Worm (Caenorhabditis elegans) whole organism, young adult: ENCODE measurements around the gene T04H1.13.

Experiments used
- B0035.1 ChIP-seq: sonication (generic microtip); optimal IDR thresholded peaks from 2 replicates; lab custom pipeline; 2016; ENCODE audit warnings: missing genetic modification characterization, mild to moderate bottlenecking, missing compliant biosample characterization, missing genotype, missing genetic modification reagents
- C17E4.6 ChIP-seq: fragments of 200-800 bp; sonication (Bioruptor generic); IDR thresholded peaks from 2 replicates; pipeline ENCODE4 v1.3.6; 2022; ENCODE audit warnings: missing genetic modification reagents, missing genetic modification characterization, missing compliant biosample characterization
- F10E7.11 ChIP-seq: sonication (generic microtip); optimal IDR thresholded peaks from 2 replicates; lab custom pipeline; 2017; ENCODE audit warnings: mild to moderate bottlenecking, missing genetic modification characterization, moderate library complexity, missing compliant biosample characterization
- F22D6.2 ChIP-seq: sonication (generic microtip); optimal IDR thresholded peaks from 2 replicates; lab custom pipeline; 2016; ENCODE audit warnings: mild to moderate bottlenecking, missing genetic modification characterization, missing compliant biosample characterization
- F33H1.4 ChIP-seq: fragments of 200-800 bp; sonication (Bioruptor generic); IDR thresholded peaks from 2 replicates; pipeline ENCODE4 v1.3.6; 2022; ENCODE audit warnings: missing genetic modification reagents, missing genetic modification characterization, missing compliant biosample characterization
- F49E8.2 ChIP-seq: sonication (generic microtip); optimal IDR thresholded peaks from 3 replicates; lab custom pipeline; 2017; ENCODE audit warnings: missing genetic modification characterization, mild to moderate bottlenecking, missing compliant biosample characterization, antibody characterized with exemption, moderate library complexity; ENCODE audit not compliant: insufficient read depth
- F57C9.4 ChIP-seq: sonication (generic microtip); optimal IDR thresholded peaks from 2 replicates; lab custom pipeline; 2017; ENCODE audit warnings: mild to moderate bottlenecking, missing genetic modification characterization, missing compliant biosample characterization
- K11D2.4 ChIP-seq: fragments of 200-800 bp; sonication (Bioruptor generic); IDR thresholded peaks from 2 replicates; pipeline ENCODE4 v1.3.6; 2022; ENCODE audit warnings: missing genetic modification reagents, missing genetic modification characterization, missing compliant biosample characterization
- T26A5.8 ChIP-seq: sonication (generic microtip); optimal IDR thresholded peaks from 2 replicates; lab custom pipeline; 2016; ENCODE audit warnings: missing genetic modification characterization, missing compliant biosample characterization
- Y53F4B.3 ChIP-seq: fragments of 200-800 bp; sonication (Bioruptor generic); IDR thresholded peaks from 2 replicates; pipeline ENCODE4 v1.3.6; 2022; ENCODE audit warnings: missing genetic modification reagents, missing genetic modification characterization, missing compliant biosample characterization
- Y53G8AR.9 ChIP-seq: fragments of 200-800 bp; sonication (Bioruptor generic); conservative IDR thresholded peaks from 2 replicates; pipeline ENCODE4 v1.3.6; 2022; ENCODE audit warnings: missing genetic modification reagents, missing genetic modification characterization, missing compliant biosample characterization
- Y79H2A.3 ChIP-seq: fragments of 200-800 bp; sonication (Bioruptor generic); conservative IDR thresholded peaks from 2 replicates; pipeline ENCODE4 v1.3.6; 2022; ENCODE audit warnings: missing genetic modification reagents, missing genetic modification characterization, missing compliant biosample characterization
- Y95B8A.8 ChIP-seq: fragments of 200-800 bp; sonication (Bioruptor generic); IDR thresholded peaks from 2 replicates; pipeline ENCODE4 v1.3.6; 2022; ENCODE audit warnings: missing genetic modification reagents, missing genetic modification characterization, missing compliant biosample characterization
- ama-1 ChIP-seq, 3 experiments: fragments of 150-350 bp in 1 of 3; sonication (generic microtip) in 2 of 3; optimal IDR thresholded peaks; 2 replicates each; lab custom pipeline; 2014 to 2018; ENCODE audit warnings: missing biosample characterization in 2 of 3, missing genetic modification characterization in 2 of 3, missing genetic modification reagents in 2 of 3
- atf-7 ChIP-seq: sonication (generic microtip); optimal IDR thresholded peaks from 2 replicates; lab custom pipeline; 2017; ENCODE audit warnings: mild to moderate bottlenecking, missing genetic modification characterization, missing compliant biosample characterization
- attf-5 ChIP-seq: fragments of 200-800 bp; sonication (Bioruptor generic); optimal IDR thresholded peaks from 2 replicates; lab custom pipeline; 2018; ENCODE audit warnings: mild to moderate bottlenecking, missing genetic modification characterization, missing compliant biosample characterization
- cebp-1 ChIP-seq, 2 experiments: fragments of 200-800 bp in 1 of 2; sonication (Bioruptor generic) in 1 of 2; sonication (generic microtip) in 1 of 2; IDR thresholded peaks in 1 of 2; optimal IDR thresholded peaks in 1 of 2; 2 replicates each; pipeline versions ENCODE4 v1.3.6 to Lab custom; 2017 to 2022; ENCODE audit warnings: missing compliant biosample characterization in 2 of 2, missing genetic modification characterization in 2 of 2, mild to moderate bottlenecking in 1 of 2, missing genetic modification reagents in 1 of 2, moderate library complexity in 1 of 2
- dpff-1 ChIP-seq: sonication (generic microtip); optimal IDR thresholded peaks from 2 replicates; lab custom pipeline; 2017; ENCODE audit warnings: mild to moderate bottlenecking, missing genetic modification characterization, missing compliant biosample characterization
- dpl-1 ChIP-seq: fragments of 150-350 bp; optimal IDR thresholded peaks from 2 replicates; lab custom pipeline; 2014; ENCODE audit warnings: missing biosample characterization, missing genetic modification reagents, missing genetic modification characterization
- efl-1 ChIP-seq: fragments of 150-350 bp; optimal IDR thresholded peaks from 2 replicates; lab custom pipeline; 2014; ENCODE audit warnings: missing biosample characterization, missing genetic modification reagents, missing genetic modification characterization
- egl-44 ChIP-seq: fragments of 200-800 bp; sonication (Bioruptor generic); IDR thresholded peaks from 2 replicates; pipeline ENCODE4 v1.3.6; 2022; ENCODE audit warnings: missing genetic modification reagents, missing genetic modification characterization, missing compliant biosample characterization
- egrh-3 ChIP-seq: fragments of 200-800 bp; sonication (Bioruptor generic); IDR thresholded peaks from 2 replicates; pipeline ENCODE4 v1.3.6; 2022; ENCODE audit warnings: missing genetic modification reagents, missing genetic modification characterization, missing compliant biosample characterization
- gei-17 ChIP-seq: fragments of 200-800 bp; sonication (Bioruptor generic); optimal IDR thresholded peaks from 2 replicates; lab custom pipeline; 2018; ENCODE audit warnings: mild to moderate bottlenecking, missing genetic modification characterization, missing compliant biosample characterization
- him-1 ChIP-seq: sonication (generic microtip); optimal IDR thresholded peaks from 2 replicates; lab custom pipeline; 2016; ENCODE audit warnings: missing genotype, missing genetic modification reagents, missing genetic modification characterization, missing compliant biosample characterization
- hlh-26 ChIP-seq: fragments of 200-800 bp; sonication (Bioruptor generic); conservative IDR thresholded peaks from 2 replicates; pipeline ENCODE4 v1.3.6; 2022; ENCODE audit warnings: missing genetic modification reagents, missing genetic modification characterization, missing compliant biosample characterization
- hmg-1.2 ChIP-seq: fragments of 200-800 bp; sonication (Bioruptor generic); IDR thresholded peaks from 2 replicates; pipeline ENCODE4 v1.3.6; 2022; ENCODE audit warnings: missing genetic modification reagents, missing genetic modification characterization, missing compliant biosample characterization
- hmg-20 ChIP-seq: fragments of 200-800 bp; sonication (Bioruptor generic); IDR thresholded peaks from 2 replicates; pipeline ENCODE4 v1.3.6; 2022; ENCODE audit warnings: missing genetic modification reagents, missing genetic modification characterization, missing compliant biosample characterization
- lin-40 ChIP-seq: sonication (generic microtip); optimal IDR thresholded peaks from 2 replicates; lab custom pipeline; 2016; ENCODE audit warnings: missing genetic modification characterization, mild to moderate bottlenecking, missing compliant biosample characterization, missing genotype, missing genetic modification reagents
- lsy-27 ChIP-seq: sonication (generic microtip); optimal IDR thresholded peaks from 2 replicates; lab custom pipeline; 2017; ENCODE audit warnings: missing genetic modification characterization, mild to moderate bottlenecking, missing compliant biosample characterization, antibody characterized with exemption, missing genotype, borderline replicate concordance; ENCODE audit not compliant: insufficient read depth
- mcd-1 ChIP-seq: fragments of 200-800 bp; sonication (Bioruptor generic); IDR thresholded peaks from 2 replicates; pipeline ENCODE4 v1.3.6; 2022; ENCODE audit warnings: missing genetic modification reagents, missing genetic modification characterization, missing compliant biosample characterization
- nfyb-1 ChIP-seq: fragments of 200-800 bp; sonication (Bioruptor generic); IDR thresholded peaks from 2 replicates; pipeline ENCODE4 v1.3.6; 2022; ENCODE audit warnings: missing genetic modification reagents, missing genetic modification characterization, missing compliant biosample characterization
- nhr-179 ChIP-seq: sonication (generic microtip); optimal IDR thresholded peaks from 2 replicates; lab custom pipeline; 2016; ENCODE audit warnings: mild to moderate bottlenecking, missing genetic modification characterization, missing compliant biosample characterization
- repo-1 ChIP-seq: sonication (generic microtip); optimal IDR thresholded peaks from 2 replicates; lab custom pipeline; 2017; ENCODE audit warnings: mild to moderate bottlenecking, missing genetic modification characterization, missing compliant biosample characterization
- snpc-1.3 ChIP-seq: sonication (generic microtip); optimal IDR thresholded peaks from 2 replicates; lab custom pipeline; 2017; ENCODE audit warnings: missing genetic modification characterization, mild to moderate bottlenecking, missing compliant biosample characterization, antibody characterized with exemption, moderate library complexity, missing genotype, missing genetic modification reagents; ENCODE audit not compliant: insufficient read depth
- somi-1 ChIP-seq: fragments of 200-800 bp; sonication (Bioruptor generic); optimal IDR thresholded peaks from 2 replicates; lab custom pipeline; 2018; ENCODE audit warnings: mild to moderate bottlenecking, missing genetic modification characterization, missing compliant biosample characterization
- sptf-2 ChIP-seq: fragments of 200-800 bp; sonication (Bioruptor generic); optimal IDR thresholded peaks from 2 replicates; lab custom pipeline; 2018; ENCODE audit warnings: mild to moderate bottlenecking, missing genetic modification characterization, missing compliant biosample characterization
- tlf-1 ChIP-seq: fragments of 200-800 bp; sonication (Bioruptor generic); optimal IDR thresholded peaks from 2 replicates; lab custom pipeline; 2018; ENCODE audit warnings: mild to moderate bottlenecking, missing genetic modification characterization, missing compliant biosample characterization
- zfh-2 ChIP-seq: fragments of 200-800 bp; sonication (Bioruptor generic); conservative IDR thresholded peaks from 2 replicates; pipeline ENCODE4 v1.3.6; 2022; ENCODE audit warnings: missing genetic modification reagents, missing genetic modification characterization, missing compliant biosample characterization
- zim-3 ChIP-seq: sonication (generic microtip); optimal IDR thresholded peaks from 2 replicates; lab custom pipeline; 2017; ENCODE audit warnings: mild to moderate bottlenecking, missing genetic modification characterization, moderate library complexity, missing compliant biosample characterization
- ztf-22 ChIP-seq: fragments of 200-800 bp; sonication (Bioruptor generic); optimal IDR thresholded peaks from 2 replicates; lab custom pipeline; 2018; ENCODE audit warnings: mild to moderate bottlenecking, missing genetic modification characterization, moderate library complexity, missing compliant biosample characterization
- ztf-28 ChIP-seq: fragments of 200-800 bp; sonication (Bioruptor generic); IDR thresholded peaks from 2 replicates; pipeline ENCODE4 v1.3.6; 2022; ENCODE audit warnings: missing genetic modification reagents, missing genetic modification characterization, missing compliant biosample characterization

The T04H1.13 gene

DNA sequence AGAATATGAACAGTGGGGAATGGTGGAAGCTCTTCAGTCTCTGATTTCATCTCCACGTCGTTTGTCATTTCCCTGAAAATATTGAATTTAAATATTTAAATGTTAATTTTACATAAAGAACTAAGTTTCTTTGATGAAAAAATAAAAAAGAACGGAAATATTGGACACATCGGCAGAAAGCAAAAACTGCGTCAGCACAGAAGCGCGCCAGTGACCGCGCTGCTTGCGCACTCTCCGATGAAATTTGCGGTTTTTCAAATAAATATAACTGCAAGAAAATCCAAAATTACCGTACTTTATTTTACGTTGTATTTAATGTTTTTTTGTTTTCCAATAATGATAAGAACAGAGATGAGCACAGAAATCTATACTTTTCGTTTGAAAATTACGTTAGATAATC, 46.8 kb upstream of the T04H1.13 start, which contains the start of the genes srpa-68 and srh-16 (continued):
- TF ChIP-seq cebp-1 (GFP tag; IDR thresholded peaks at IDR 0.05; lab: Robert Waterston, UW) (no peak), cebp-1 (tag; optimal IDR thresholded peaks at IDR 0.05; lab: Kevin White, UChicago) (peak; percentile 85), F49E8.2 (peak; percentile 20), egl-44 (GFP tag; lab: Robert Waterston, UW) (no peak), F33H1.4 (GFP tag; lab: Robert Waterston, UW) (peak; percentile 70), ztf-28 (GFP tag; lab: Robert Waterston, UW) (no peak), nhr-179 (tag; lab: Kevin White, UChicago) (no peak), him-1 (tag; lab: Kevin White, UChicago) (peak; percentile 73), egrh-3 (GFP tag; lab: Robert Waterston, UW) (0 out of 2 replicates have a peak, but pooled peaks have one; percentile 31), Y79H2A.3 (GFP tag; lab: Robert Waterston, UW) (no peak), C17E4.6 (GFP tag; lab: Robert Waterston, UW) (peak; percentile 74; the same call in 1 of the 2 replicates), repo-1 (peak; percentile 70), mcd-1 (GFP tag; lab: Robert Waterston, UW) (peak; percentile 91), zim-3 (tag; lab: Kevin White, UChicago) (no peak), somi-1 (GFP tag; lab: Kevin White, UChicago) (no peak), attf-5 (GFP tag; lab: Kevin White, UChicago) (peak; percentile 73), gei-17 (peak; percentile 35), F10E7.11 (tag; lab: Kevin White, UChicago) (no peak), snpc-1.3 (tag; lab: Kevin White, UChicago) (peak; percentile 65), nfyb-1 (GFP tag; lab: Robert Waterston, UW) (peak; percentile 85), ztf-22 (GFP tag; lab: Kevin White, UChicago) (no peak), efl-1 (GFP tag; lab: Kevin White, UChicago) (peak; percentile 87), dpl-1 (GFP tag; lab: Kevin White, UChicago) (peak; percentile 90), B0035.1 (tag; lab: Kevin White, UChicago) (no peak), hmg-1.2 (GFP tag; lab: Robert Waterston, UW) (peak; percentile 65), zfh-2 (peak; percentile 42; the same call in 1 of the 2 replicates), Y53G8AR.9 (GFP tag; lab: Robert Waterston, UW) (peak; percentile 94), hmg-20 (GFP tag; lab: Robert Waterston, UW) (peak; percentile 87), lin-40 (tag; lab: Kevin White, UChicago) (peak; percentile 88), Y53F4B.3 (0 out of 2 replicates have a peak, but pooled peaks have one; percentile 25), lsy-27 (tag; lab: Kevin White, UChicago) (no peak), Y95B8A.8 (no peak), T26A5.8 (tag; lab: Kevin White, UChicago) (no peak), tlf-1 (GFP tag; lab: Kevin White, UChicago) (peak; percentile 80), dpff-1 (tag; lab: Kevin White, UChicago) (no peak), K11D2.4 (peak; percentile 74; the same call in 1 of the 2 replicates), F57C9.4 (tag; lab: Kevin White, UChicago) (no peak), F22D6.2 (tag; lab: Kevin White, UChicago) (peak; percentile 50), ama-1 (optimal IDR thresholded peaks at IDR 0.05; lab: Kevin White, UChicago) (no peak), ama-1 (GFP tag; optimal IDR thresholded peaks at IDR 0.05; lab: Kevin White, UChicago) (no peak), atf-7 (peak; percentile 36), hlh-26 (GFP tag; lab: Robert Waterston, UW) (no peak), sptf-2 (GFP tag; lab: Kevin White, UChicago) (no peak)
